Fruit fly (Drosophila melanogaster) whole organism: ENCODE measurements around the gene Ir92a.

Experiments
- CG8478 ChIP-seq: fragments of >200 bp; optimal IDR thresholded peaks from 2 replicates; lab custom pipeline; 2018; ENCODE audit warnings: inconsistent platforms
- pan ChIP-seq: fragments of >200 bp; optimal IDR thresholded peaks from 2 replicates; lab custom pipeline; 2017
- psq ChIP-seq: fragments of >200 bp; optimal IDR thresholded peaks from 2 replicates; lab custom pipeline; 2017

DNA sequence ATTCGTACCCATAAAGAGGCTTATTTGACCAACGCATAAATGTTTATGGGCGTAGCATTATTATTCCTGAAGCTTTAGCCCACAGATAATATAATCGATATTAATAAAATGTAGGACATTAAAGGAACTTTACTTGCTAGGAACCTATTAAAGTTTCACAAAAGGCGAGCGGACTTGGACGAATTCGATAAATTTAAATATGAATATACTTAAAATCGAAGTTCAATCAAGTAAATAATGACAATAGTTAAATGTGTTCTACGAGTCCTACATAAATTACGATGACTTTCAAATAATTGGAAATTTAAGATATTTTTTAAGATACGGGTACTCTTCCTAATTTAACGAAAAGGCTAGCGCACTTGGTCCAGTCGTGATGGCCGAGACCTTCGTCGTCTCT is 47.2 kb upstream of the Ir92a start:
- TF ChIP-seq psq (lab: Kevin White, UChicago) = no peak
- no peak for TF ChIP-seq pan (lab: Kevin White, UChicago)
- TF ChIP-seq CG8478 (lab: Kevin White, UChicago) = no peak
